Fruit fly (Drosophila melanogaster): ENCODE results near the gene glo.

DNA sequence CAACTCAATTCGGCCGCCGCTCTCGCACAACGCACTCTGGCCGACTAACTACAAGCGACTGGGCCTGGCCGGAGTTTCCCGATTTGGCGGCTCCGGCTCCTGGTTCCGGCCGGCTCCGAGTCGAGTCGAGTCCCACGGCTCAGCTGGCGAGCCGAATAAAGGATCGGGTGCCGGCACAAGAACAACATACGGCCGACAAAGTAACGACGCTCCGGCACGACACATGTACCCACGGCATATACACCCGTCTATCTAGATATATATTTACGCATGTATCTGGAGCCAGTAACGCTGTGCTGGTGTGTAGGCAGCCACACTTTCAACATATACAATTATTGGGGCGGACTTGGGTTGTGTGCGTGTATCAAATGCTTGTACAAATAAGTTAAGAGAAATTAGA lies 47.7 kb downstream of the glo start:
- no peak for TF ChIP-seq NfI (GFP tag; optimal IDR thresholded peaks at IDR 0.05)
- TF ChIP-seq kay (GFP tag; optimal IDR thresholded peaks at IDR 0.05) = no peak
- TF ChIP-seq CG11695 (GFP tag; IDR thresholded peaks at IDR 0.05) = no peak
- no peak for TF ChIP-seq CG11085 (GFP tag; IDR thresholded peaks at IDR 0.05)
- no peak for TF ChIP-seq Doc3 (GFP tag; IDR thresholded peaks at IDR 0.05; ENCODE audit: partially characterized antibody)
- no peak for TF ChIP-seq CG12236 (GFP tag; optimal IDR thresholded peaks at IDR 0.05)
- no peak for TF ChIP-seq CG9727 (GFP tag; optimal IDR thresholded peaks at IDR 0.05)
- no peak for TF ChIP-seq eve (GFP tag; optimal IDR thresholded peaks at IDR 0.05)
- no peak for TF ChIP-seq Atf-2 (GFP tag; optimal IDR thresholded peaks at IDR 0.05)
- TF ChIP-seq Rfx (GFP tag; IDR thresholded peaks at IDR 0.05) = no peak
- TF ChIP-seq Ets65A (GFP tag) = no peak
- no peak for TF ChIP-seq BtbVII (GFP tag; optimal IDR thresholded peaks at IDR 0.05)
